Fruit fly (Drosophila melanogaster) Kc167 (cell line): ENCODE data around the gene tzn.

Experiments used
- Myc ChIP-seq: fragments of >200 bp; optimal IDR thresholded peaks from 2 replicates; lab custom pipeline; 2017; ENCODE audit warnings: missing external identifiers
- Sin3A ChIP-seq: fragments of >200 bp; optimal IDR thresholded peaks from 2 replicates; lab custom pipeline; 2018; ENCODE audit warnings: missing external identifiers
- h ChIP-seq: fragments of >200 bp; optimal IDR thresholded peaks from 3 replicates; lab custom pipeline; 2018; ENCODE audit warnings: missing external identifiers
- insv ChIP-seq: fragments of >200 bp; optimal IDR thresholded peaks from 3 replicates; lab custom pipeline; 2018; ENCODE audit warnings: missing external identifiers
- psq ChIP-seq: fragments of >200 bp; optimal IDR thresholded peaks from 2 replicates; lab custom pipeline; 2017; ENCODE audit warnings: missing external identifiers
- ttk ChIP-seq: sonication (Bioruptor generic); optimal IDR thresholded peaks from 2 replicates; lab custom pipeline; 2017; ENCODE audit warnings: missing external identifiers

The tzn gene

dm6 chr3L:20777496-20777895 lies 20.9 kb upstream of the tzn start:
- TF ChIP-seq psq (lab: Kevin White, UChicago) = no peak
- no peak for TF ChIP-seq Sin3A (lab: Kevin White, UChicago)
- no peak for TF ChIP-seq insv (lab: Kevin White, UChicago)
- TF ChIP-seq ttk = no peak
- no peak for TF ChIP-seq Myc (lab: Kevin White, UChicago)
- no peak for TF ChIP-seq h (lab: Kevin White, UChicago)

- TF ChIP-seq Myc (lab: Kevin White, UChicago) = no peak
- no peak for TF ChIP-seq psq (lab: Kevin White, UChicago)
- no peak for TF ChIP-seq insv (lab: Kevin White, UChicago)
- TF ChIP-seq ttk = no peak
- no peak for TF ChIP-seq h (lab: Kevin White, UChicago)
- TF ChIP-seq Sin3A (lab: Kevin White, UChicago) = no peak
Measured at dm6 chr3L:20778224-20779063, 20.0 kb upstream of the tzn start, which contains the start of the genes Pex16 and Pex14. Pex16 (minus strand) TSS chr3L:20778264. Pex14 (plus strand) TSS chr3L:20778799.

- no peak for TF ChIP-seq Myc (lab: Kevin White, UChicago)
- TF ChIP-seq h (lab: Kevin White, UChicago) = no peak
- no peak for TF ChIP-seq ttk
- no peak for TF ChIP-seq Sin3A (lab: Kevin White, UChicago)
- TF ChIP-seq insv (lab: Kevin White, UChicago) = no peak
- no peak for TF ChIP-seq psq (lab: Kevin White, UChicago)
Measured at dm6 chr3L:20784394-20784793, 14.1 kb upstream of the tzn start.

- TF ChIP-seq Sin3A (lab: Kevin White, UChicago) (no peak), h (lab: Kevin White, UChicago) (no peak), insv (lab: Kevin White, UChicago) (no peak), psq (lab: Kevin White, UChicago) (no peak), ttk (no peak), Myc (lab: Kevin White, UChicago) (no peak)
Measured at dm6 chr3L:20784812-20785671, 13.4 kb upstream of the tzn start.

dm6 chr3L:20785742-20786427 lies 12.6 kb upstream of the tzn start, which contains the start of gene Pcif1:
Pcif1 (minus strand) TSS chr3L:20786197.
- TF ChIP-seq insv (lab: Kevin White, UChicago) = no peak
- TF ChIP-seq Myc (lab: Kevin White, UChicago) = no peak
- no peak for TF ChIP-seq ttk
- no peak for TF ChIP-seq psq (lab: Kevin White, UChicago)
- TF ChIP-seq Sin3A (lab: Kevin White, UChicago) = no peak
- TF ChIP-seq h (lab: Kevin White, UChicago) = no peak

dm6 chr3L:20787835-20788380 lies 10.5 kb upstream of the tzn start, which contains the start of gene CG11396:
CG11396 (minus strand) TSS chr3L:20788137.
- TF ChIP-seq Sin3A (lab: Kevin White, UChicago) (no peak), h (lab: Kevin White, UChicago) (no peak), psq (lab: Kevin White, UChicago) (no peak), insv (lab: Kevin White, UChicago) (peak; percentile 43)

dm6 chr3L:20789299-20789698 lies 9.1 kb upstream of the tzn start:
- TF ChIP-seq ttk = no peak

dm6 chr3L:20792693-20793092 lies 5.8 kb upstream of the tzn start, which contains the start of gene Six4:
Six4 (minus strand) TSS chr3L:20792777.
- TF ChIP-seq insv (lab: Kevin White, UChicago) (no peak), psq (lab: Kevin White, UChicago) (no peak), Sin3A (lab: Kevin White, UChicago) (no peak), ttk (no peak), h (lab: Kevin White, UChicago) (no peak), Myc (lab: Kevin White, UChicago) (no peak)

dm6 chr3L:20796757-20797156 lies 1.7 kb upstream of the tzn start:
- no peak for TF ChIP-seq h (lab: Kevin White, UChicago)

- TF ChIP-seq ttk (no peak), psq (lab: Kevin White, UChicago) (no peak), Myc (lab: Kevin White, UChicago) (no peak), Sin3A (lab: Kevin White, UChicago) (no peak), h (lab: Kevin White, UChicago) (no peak), insv (lab: Kevin White, UChicago) (no peak)
Measured at dm6 chr3L:20797379-20797778, 1.1 kb upstream of the tzn start.

- no peak for TF ChIP-seq Myc (lab: Kevin White, UChicago)
- TF ChIP-seq insv (lab: Kevin White, UChicago) = no peak
- no peak for TF ChIP-seq Sin3A (lab: Kevin White, UChicago)
- no peak for TF ChIP-seq ttk
- TF ChIP-seq h (lab: Kevin White, UChicago) = no peak
- TF ChIP-seq psq (lab: Kevin White, UChicago) = no peak
Measured at dm6 chr3L:20800208-20800607, 1.8 kb downstream of the tzn start, which contains the start of gene Spc105R. Spc105R (plus strand) TSS chr3L:20800410.
